Fruit fly (Drosophila melanogaster) whole organism, embryonic: Measurements from ENCODE around the gene beta4GalT7.

ENCODE experiments used
- Bdp1 ChIP-seq: fragments of 200-800 bp; sonication (Bioruptor generic); optimal IDR thresholded peaks from 3 replicates; lab custom pipeline; 2016; ENCODE audit warnings: missing biosample characterization, missing genetic modification characterization
- CG10366 ChIP-seq: fragments of 200-800 bp; sonication (Bioruptor generic); IDR thresholded peaks from 2 replicates; pipeline ENCODE4 v1.3.6; 2022; ENCODE audit warnings: missing biosample characterization, missing genetic modification characterization
- CG13624 ChIP-seq: fragments of 200-800 bp; sonication (Bioruptor generic); optimal IDR thresholded peaks from 2 replicates; lab custom pipeline; 2016; ENCODE audit warnings: missing biosample characterization, missing genetic modification characterization
- CG14860 ChIP-seq: fragments of 200-800 bp; sonication (Bioruptor generic); IDR thresholded peaks from 3 replicates; pipeline ENCODE4 v1.3.6; 2022; ENCODE audit warnings: missing biosample characterization, missing genetic modification characterization; ENCODE audit not compliant: partially characterized antibody
- CG1529 ChIP-seq: fragments of 200-800 bp; sonication (Bioruptor generic); optimal IDR thresholded peaks from 3 replicates; lab custom pipeline; 2018; ENCODE audit warnings: missing biosample characterization, missing genetic modification characterization
- CG17328 ChIP-seq: fragments of 200-800 bp; sonication (Bioruptor generic); IDR thresholded peaks from 2 replicates; pipeline ENCODE4 v1.3.6; 2022; ENCODE audit warnings: missing biosample characterization, missing genetic modification characterization
- CG18599 ChIP-seq: fragments of 200-800 bp; sonication (Bioruptor generic); optimal IDR thresholded peaks from 3 replicates; lab custom pipeline; 2017; ENCODE audit warnings: missing biosample characterization, missing genetic modification characterization, mild to moderate bottlenecking, moderate library complexity, missing genetic modification reagents
- CG31388 ChIP-seq: fragments of 200-800 bp; sonication (Bioruptor generic); optimal IDR thresholded peaks from 2 replicates; lab custom pipeline; 2016; ENCODE audit warnings: missing biosample characterization, missing genetic modification characterization
- CG32767 ChIP-seq: fragments of 200-800 bp; sonication (Bioruptor generic); IDR thresholded peaks from 2 replicates; pipeline ENCODE4 v1.3.6; 2022; ENCODE audit warnings: missing biosample characterization, missing genetic modification characterization
- CG4360 ChIP-seq: fragments of 200-800 bp; sonication (Bioruptor generic); IDR thresholded peaks from 2 replicates; pipeline ENCODE4 v1.3.6; 2022; ENCODE audit warnings: missing biosample characterization, missing genetic modification characterization
- CG4617 ChIP-seq: fragments of 200-800 bp; sonication (Bioruptor generic); optimal IDR thresholded peaks from 3 replicates; lab custom pipeline; 2016; ENCODE audit warnings: missing biosample characterization, missing genetic modification characterization, borderline replicate concordance
- CG4854 ChIP-seq: fragments of 200-800 bp; sonication (Bioruptor generic); optimal IDR thresholded peaks from 2 replicates; lab custom pipeline; 2016; ENCODE audit warnings: missing biosample characterization, missing genetic modification characterization, inconsistent platforms
- CG6683 ChIP-seq: fragments of 200-800 bp; sonication (Bioruptor generic); optimal IDR thresholded peaks from 2 replicates; lab custom pipeline; 2017; ENCODE audit warnings: missing biosample characterization, mild to moderate bottlenecking, missing genetic modification characterization, missing genetic modification reagents
- CG6791 ChIP-seq: fragments of 200-800 bp; sonication (Bioruptor generic); IDR thresholded peaks from 3 replicates; pipeline ENCODE4 v1.3.6; 2022; ENCODE audit warnings: missing biosample characterization, missing genetic modification characterization; ENCODE audit not compliant: partially characterized antibody
- CG7963 ChIP-seq: fragments of 200-800 bp; sonication (Bioruptor generic); IDR thresholded peaks from 3 replicates; pipeline ENCODE4 v1.3.6; 2022; ENCODE audit warnings: missing biosample characterization, missing genetic modification characterization; ENCODE audit not compliant: partially characterized antibody
- CG8359 ChIP-seq: fragments of 200-800 bp; sonication (Bioruptor generic); optimal IDR thresholded peaks from 2 replicates; lab custom pipeline; 2017; ENCODE audit warnings: missing biosample characterization, mild to moderate bottlenecking, missing genetic modification characterization, borderline replicate concordance
- CG9797 ChIP-seq: fragments of 200-800 bp; sonication (Bioruptor generic); optimal IDR thresholded peaks from 3 replicates; lab custom pipeline; 2018; ENCODE audit warnings: missing biosample characterization, mild to moderate bottlenecking, missing genetic modification characterization
- Drgx ChIP-seq: fragments of 200-800 bp; sonication (Bioruptor generic); IDR thresholded peaks from 2 replicates; pipeline ENCODE4 v1.3.6; 2022; ENCODE audit warnings: missing biosample characterization, missing genetic modification characterization
- HmgD ChIP-seq: fragments of 200-800 bp; sonication (Bioruptor generic); optimal IDR thresholded peaks from 3 replicates; lab custom pipeline; 2016; ENCODE audit warnings: missing biosample characterization, missing genetic modification characterization
- Hr3 ChIP-seq: fragments of 200-800 bp; sonication (Bioruptor generic); optimal IDR thresholded peaks from 3 replicates; lab custom pipeline; 2016; ENCODE audit warnings: missing biosample characterization, missing genetic modification characterization
- Hr39 ChIP-seq: fragments of >200 bp; optimal IDR thresholded peaks from 2 replicates; lab custom pipeline; 2017
- Hsf ChIP-seq: fragments of 200-800 bp; sonication (Bioruptor generic); optimal IDR thresholded peaks from 3 replicates; lab custom pipeline; 2016; ENCODE audit warnings: missing biosample characterization, missing genetic modification characterization
- MESR4 ChIP-seq: fragments of 200-800 bp; sonication (Bioruptor generic); optimal IDR thresholded peaks from 2 replicates; lab custom pipeline; 2018; ENCODE audit warnings: missing biosample characterization, mild to moderate bottlenecking, missing genetic modification characterization, moderate library complexity
- Mad ChIP-seq: fragments of 200-800 bp; sonication (Bioruptor generic); optimal IDR thresholded peaks from 2 replicates; lab custom pipeline; 2016; ENCODE audit warnings: missing biosample characterization, missing genetic modification characterization
- Nf-YB ChIP-seq: fragments of 200-800 bp; sonication (Bioruptor generic); optimal IDR thresholded peaks from 3 replicates; lab custom pipeline; 2019; ENCODE audit warnings: missing biosample characterization, mild to moderate bottlenecking, missing genetic modification characterization, moderate library complexity
- Rfx ChIP-seq: fragments of 200-800 bp; sonication (Bioruptor generic); IDR thresholded peaks from 2 replicates; pipeline ENCODE4 v1.3.6; 2022; ENCODE audit warnings: missing biosample characterization, missing genetic modification characterization
- Taf1 ChIP-seq: fragments of 200-800 bp; sonication (Bioruptor generic); IDR thresholded peaks from 2 replicates; pipeline ENCODE4 v1.3.6; 2022; ENCODE audit warnings: missing biosample characterization, missing genetic modification characterization
- YL-1 ChIP-seq: fragments of 200-800 bp; sonication (Bioruptor generic); optimal IDR thresholded peaks from 3 replicates; lab custom pipeline; 2017; ENCODE audit warnings: missing biosample characterization, mild to moderate bottlenecking, missing genetic modification characterization
- amos ChIP-seq: fragments of 200-800 bp; sonication (Bioruptor generic); IDR thresholded peaks from 2 replicates; pipeline ENCODE4 v1.3.6; 2022; ENCODE audit warnings: missing biosample characterization, missing genetic modification characterization; ENCODE audit not compliant: partially characterized antibody
- btn ChIP-seq: fragments of 200-800 bp; sonication (Bioruptor generic); optimal IDR thresholded peaks from 2 replicates; lab custom pipeline; 2016; ENCODE audit warnings: missing biosample characterization, missing genetic modification characterization
- corto ChIP-seq: fragments of 200-800 bp; sonication (Bioruptor generic); optimal IDR thresholded peaks from 2 replicates; lab custom pipeline; 2016; ENCODE audit warnings: missing biosample characterization, mild to moderate bottlenecking, missing genetic modification characterization, moderate library complexity
- dimm ChIP-seq: fragments of 200-800 bp; sonication (Bioruptor generic); IDR thresholded peaks from 2 replicates; pipeline ENCODE4 v1.3.6; 2022; ENCODE audit warnings: missing biosample characterization, missing genetic modification characterization
- dm ChIP-seq: fragments of 200-800 bp; sonication (Bioruptor generic); optimal IDR thresholded peaks from 3 replicates; lab custom pipeline; 2016; ENCODE audit warnings: missing biosample characterization, missing genetic modification characterization
- dpn ChIP-seq, 2 experiments: fragments of 200-800 bp; sonication (Bioruptor generic); optimal IDR thresholded peaks; 3 replicates each; lab custom pipeline; 2016; ENCODE audit warnings: missing biosample characterization in 2 of 2, missing genetic modification characterization in 2 of 2
- esg ChIP-seq: fragments of 200-800 bp; sonication (Bioruptor generic); conservative IDR thresholded peaks from 2 replicates; pipeline ENCODE4 v1.3.6; 2022; ENCODE audit warnings: missing biosample characterization, missing genetic modification characterization
- gfzf ChIP-seq: fragments of 200-800 bp; sonication (Bioruptor generic); optimal IDR thresholded peaks from 2 replicates; lab custom pipeline; 2016; ENCODE audit warnings: missing biosample characterization, mild to moderate bottlenecking, missing genetic modification characterization, moderate library complexity
- ham ChIP-seq: fragments of 200-800 bp; sonication (Bioruptor generic); IDR thresholded peaks from 2 replicates; pipeline ENCODE4 v1.3.6; 2022; ENCODE audit warnings: missing biosample characterization, missing genetic modification characterization
- hth ChIP-seq: fragments of >200 bp; optimal IDR thresholded peaks from 2 replicates; lab custom pipeline; 2017; ENCODE audit warnings: inconsistent platforms
- luna ChIP-seq: fragments of 200-800 bp; sonication (Bioruptor generic); optimal IDR thresholded peaks from 2 replicates; lab custom pipeline; 2016; ENCODE audit warnings: missing biosample characterization, missing genetic modification characterization
- nerfin-1 ChIP-seq: fragments of 200-800 bp; sonication (Bioruptor generic); optimal IDR thresholded peaks from 3 replicates; lab custom pipeline; 2019; ENCODE audit warnings: missing biosample characterization, mild to moderate bottlenecking, missing genetic modification characterization, moderate library complexity
- nmo ChIP-seq: fragments of 200-800 bp; sonication (Bioruptor generic); optimal IDR thresholded peaks from 2 replicates; lab custom pipeline; 2018; ENCODE audit warnings: missing biosample characterization, mild to moderate bottlenecking, missing genetic modification characterization, moderate library complexity
- otp ChIP-seq: fragments of 200-800 bp; sonication (Bioruptor generic); IDR thresholded peaks from 3 replicates; pipeline ENCODE4, ENCODE4 v1.3.6; 2022; ENCODE audit warnings: missing biosample characterization, missing genetic modification characterization
- pan ChIP-seq, 4 experiments: fragments of >200 bp in 3 of 4; fragments of 200-800 bp in 1 of 4; sonication (Bioruptor generic) in 1 of 4; optimal IDR thresholded peaks in 3 of 4; IDR thresholded peaks in 1 of 4; 2 replicates each; pipeline versions ENCODE4 v1.3.6 to Lab custom; 2017 to 2022; ENCODE audit warnings: missing biosample characterization in 2 of 4, missing genetic modification characterization in 2 of 4, mixed read lengths in 1 of 4
- peb ChIP-seq: fragments of 200-800 bp; sonication (Bioruptor generic); IDR thresholded peaks from 2 replicates; pipeline ENCODE4 v1.3.6; 2022; ENCODE audit warnings: missing biosample characterization, missing genetic modification characterization
- prd ChIP-seq, 3 experiments: fragments of >200 bp in 2 of 3; fragments of 200-800 bp in 1 of 3; sonication (Bioruptor generic) in 1 of 3; optimal IDR thresholded peaks in 2 of 3; IDR thresholded peaks in 1 of 3; 2 replicates in 2 of 3; 3 replicates in 1 of 3; pipeline versions ENCODE4 v1.3.6 to Lab custom; 2017 to 2022; ENCODE audit warnings: missing biosample characterization in 1 of 3, missing genetic modification characterization in 1 of 3
- pros ChIP-seq: fragments of 200-800 bp; sonication (Bioruptor generic); optimal IDR thresholded peaks from 3 replicates; lab custom pipeline; 2019; ENCODE audit warnings: missing biosample characterization, mild to moderate bottlenecking, missing genetic modification characterization, moderate library complexity
- tio ChIP-seq: fragments of 200-800 bp; sonication (Bioruptor generic); optimal IDR thresholded peaks from 2 replicates; lab custom pipeline; 2017; ENCODE audit warnings: missing biosample characterization, missing genetic modification characterization, inconsistent platforms
- zen2 ChIP-seq: fragments of 200-800 bp; sonication (Bioruptor generic); IDR thresholded peaks from 3 replicates; pipeline ENCODE4 v1.3.6; 2022; ENCODE audit warnings: missing biosample characterization, missing genetic modification characterization; ENCODE audit not compliant: partially characterized antibody
- zf30C ChIP-seq: fragments of 200-800 bp; sonication (Bioruptor generic); optimal IDR thresholded peaks from 3 replicates; lab custom pipeline; 2018; ENCODE audit warnings: missing biosample characterization, mild to moderate bottlenecking, missing genetic modification characterization

Gene beta4GalT7

dm6 chr3R:25009745-25010446 is 13.2 kb upstream of the beta4GalT7 start:
- TF ChIP-seq CG13624 (GFP tag; lab: Kevin White, UChicago) = no peak
- TF ChIP-seq CG10366 (GFP tag; lab: Robert Waterston, UW) = no peak
- no peak for TF ChIP-seq amos (GFP tag; lab: Robert Waterston, UW)
- no peak for TF ChIP-seq otp (GFP tag; lab: Robert Waterston, UW)
- TF ChIP-seq HmgD = no peak
- 0 out of 2 replicates have a peak, but pooled peaks have one; percentile 26 for TF ChIP-seq CG17328 (GFP tag; lab: Robert Waterston, UW)
- TF ChIP-seq CG6791 = no peak
- TF ChIP-seq CG9797 (GFP tag; lab: Kevin White, UChicago) = no peak
- no peak for TF ChIP-seq hth
- no peak for TF ChIP-seq pros (GFP tag; lab: Kevin White, UChicago)
- TF ChIP-seq tio (GFP tag; lab: Kevin White, UChicago) = no peak
- TF ChIP-seq peb (GFP tag; lab: Robert Waterston, UW) = no peak
- TF ChIP-seq luna (GFP tag; lab: Kevin White, UChicago) = no peak
- no peak for TF ChIP-seq gfzf (GFP tag; lab: Kevin White, UChicago)
- TF ChIP-seq Hsf = no peak
- TF ChIP-seq CG31388 = no peak
- peak; percentile 9 for TF ChIP-seq nmo
- TF ChIP-seq CG4854 (GFP tag; lab: Kevin White, UChicago) = no peak
- TF ChIP-seq YL-1 (GFP tag; lab: Kevin White, UChicago) = no peak
- TF ChIP-seq Mad (GFP tag; lab: Kevin White, UChicago) = no peak
- no peak for TF ChIP-seq Bdp1 (GFP tag; lab: Kevin White, UChicago)
- no peak for TF ChIP-seq pan (optimal IDR thresholded peaks at IDR 0.05; lab: Kevin White, UChicago)
- no peak for TF ChIP-seq pan (GFP tag; optimal IDR thresholded peaks at IDR 0.05 in 1 of 2, IDR thresholded peaks at IDR 0.05 in 1 of 2)
- TF ChIP-seq btn (GFP tag; lab: Kevin White, UChicago) = no peak
- TF ChIP-seq corto (GFP tag; lab: Kevin White, UChicago) = no peak
- TF ChIP-seq nerfin-1 (tag; lab: Kevin White, UChicago) = no peak
- no peak for TF ChIP-seq CG7963 (GFP tag; lab: Robert Waterston, UW)
- no peak for TF ChIP-seq prd (optimal IDR thresholded peaks at IDR 0.05; lab: Kevin White, UChicago)
- TF ChIP-seq prd (GFP tag; IDR thresholded peaks at IDR 0.05; lab: Robert Waterston, UW) = peak; percentile 45; the same call in 1 of the 3 replicates
- no peak for TF ChIP-seq Nf-YB (GFP tag; lab: Kevin White, UChicago)
- no peak for TF ChIP-seq dpn (GFP tag; optimal IDR thresholded peaks at IDR 0.05; lab: Kevin White, UChicago)
- TF ChIP-seq CG1529 (GFP tag; lab: Kevin White, UChicago) = no peak
- TF ChIP-seq dm (GFP tag; lab: Kevin White, UChicago) = no peak
- no peak for TF ChIP-seq CG14860 (GFP tag; lab: Robert Waterston, UW)
- TF ChIP-seq Taf1 (GFP tag; lab: Robert Waterston, UW) = no peak
- no peak for TF ChIP-seq CG4360 (GFP tag; lab: Robert Waterston, UW)
- TF ChIP-seq ham (GFP tag; lab: Robert Waterston, UW) = no peak
- TF ChIP-seq CG8359 = no peak
- no peak for TF ChIP-seq CG4617 (GFP tag; lab: Kevin White, UChicago)
- peak; percentile 92 for TF ChIP-seq Drgx
- TF ChIP-seq zen2 (GFP tag; lab: Robert Waterston, UW) = no peak
- no peak for TF ChIP-seq MESR4 (GFP tag; lab: Kevin White, UChicago)
- no peak for TF ChIP-seq zf30C (GFP tag; lab: Kevin White, UChicago)
- no peak for TF ChIP-seq CG32767
- TF ChIP-seq Rfx (GFP tag; lab: Robert Waterston, UW) = no peak
- TF ChIP-seq Hr39 (lab: Kevin White, UChicago) = no peak
- no peak for TF ChIP-seq esg (GFP tag; lab: Robert Waterston, UW)
- no peak for TF ChIP-seq CG18599 (GFP tag; lab: Kevin White, UChicago)
- TF ChIP-seq dimm (GFP tag; lab: Robert Waterston, UW) = no peak
- no peak for TF ChIP-seq CG6683 (GFP tag; lab: Kevin White, UChicago)
- TF ChIP-seq Hr3 (GFP tag; lab: Kevin White, UChicago) = no peak
